Worm (Caenorhabditis elegans): ENCODE data around the gene eif-3.G.
A peak's percentile ranks its signal among the peaks of the same experiment; 100 is the strongest.

The eif-3.G gene

ce11 chrII:8412061-8412721 is 30.4 kb upstream of the eif-3.G start, which contains the start of gene efl-3:
Gene efl-3, plus strand, starts transcription at chrII:8412671.
- TF ChIP-seq ztf-22 (GFP tag; optimal IDR thresholded peaks at IDR 0.05) (no peak), nhr-90 (tag; optimal IDR thresholded peaks at IDR 0.05) (no peak), snpc-4 (GFP tag; optimal IDR thresholded peaks at IDR 0.05) (no peak), snpc-4 (tag; optimal IDR thresholded peaks at IDR 0.05) (no peak), ztf-3 (GFP tag; optimal IDR thresholded peaks at IDR 0.05) (no peak), nhr-80 (tag; optimal IDR thresholded peaks at IDR 0.05) (peak; percentile 74)

- no peak for TF ChIP-seq pbrm-1 (GFP tag; IDR thresholded peaks at IDR 0.05)
- TF ChIP-seq aptf-3 (GFP tag; IDR thresholded peaks at IDR 0.05) = no peak
- peak; percentile 0 for TF ChIP-seq nhr-80 (tag; optimal IDR thresholded peaks at IDR 0.05)
- no peak for TF ChIP-seq him-1 (tag; optimal IDR thresholded peaks at IDR 0.05)
- no peak for TF ChIP-seq dpff-1 (tag; optimal IDR thresholded peaks at IDR 0.05)
Observed at ce11 chrII:8412935-8413334, 29.6 kb upstream of the eif-3.G start.

ce11 chrII:8415035-8415434 is 27.5 kb upstream of the eif-3.G start:
- TF ChIP-seq egrh-3 (GFP tag; IDR thresholded peaks at IDR 0.05) = no peak
- TF ChIP-seq Y95B8A.8 (GFP tag; IDR thresholded peaks at IDR 0.05) = no peak
- TF ChIP-seq F55B11.4 (tag; optimal IDR thresholded peaks at IDR 0.05; ENCODE audit: borderline replicate concordance, insufficient read depth) = no peak
- TF ChIP-seq pha-4 (tag; optimal IDR thresholded peaks at IDR 0.05) = no peak
- no peak for TF ChIP-seq F57C9.4 (tag; optimal IDR thresholded peaks at IDR 0.05)
- no peak for TF ChIP-seq ztf-26 (tag; optimal IDR thresholded peaks at IDR 0.05)
- no peak for TF ChIP-seq chd-7 (tag; optimal IDR thresholded peaks at IDR 0.05)
- no peak for TF ChIP-seq unc-130 (GFP tag; optimal IDR thresholded peaks at IDR 0.05)
- no peak for TF ChIP-seq ceh-40 (GFP tag; IDR thresholded peaks at IDR 0.05)
- TF ChIP-seq lsy-27 (tag; optimal IDR thresholded peaks at IDR 0.05; ENCODE audit: borderline replicate concordance, insufficient read depth) = no peak

ce11 chrII:8415462-8416037 is 27.0 kb upstream of the eif-3.G start:
- TF ChIP-seq hmg-20 (GFP tag; IDR thresholded peaks at IDR 0.05) (no peak), bed-2 (GFP tag; IDR thresholded peaks at IDR 0.05) (no peak), ztf-26 (tag; optimal IDR thresholded peaks at IDR 0.05) (no peak), hsf-1 (GFP tag; IDR thresholded peaks at IDR 0.05) (no peak), nhr-27 (tag; optimal IDR thresholded peaks at IDR 0.05) (no peak), nfyb-1 (GFP tag; IDR thresholded peaks at IDR 0.05) (no peak), lag-1 (GFP tag; IDR thresholded peaks at IDR 0.05) (no peak), sptf-2 (GFP tag; optimal IDR thresholded peaks at IDR 0.05) (no peak), him-1 (tag; optimal IDR thresholded peaks at IDR 0.05) (no peak), dpl-1 (GFP tag; optimal IDR thresholded peaks at IDR 0.05) (no peak)

- TF ChIP-seq egrh-3 (GFP tag; IDR thresholded peaks at IDR 0.05) = no peak
- TF ChIP-seq lsl-1 (GFP tag; optimal IDR thresholded peaks at IDR 0.05) = no peak
- TF ChIP-seq lin-35 (GFP tag; optimal IDR thresholded peaks at IDR 0.05) = no peak
- no peak for TF ChIP-seq die-1 (tag; optimal IDR thresholded peaks at IDR 0.05)
- no peak for TF ChIP-seq lag-1 (GFP tag; IDR thresholded peaks at IDR 0.05)
- TF ChIP-seq aptf-3 (GFP tag; IDR thresholded peaks at IDR 0.05) = no peak
- no peak for TF ChIP-seq ceh-79 (tag; optimal IDR thresholded peaks at IDR 0.05)
- no peak for TF ChIP-seq mel-28 (tag; optimal IDR thresholded peaks at IDR 0.05; ENCODE audit: borderline replicate concordance)
- TF ChIP-seq athp-1 (tag; optimal IDR thresholded peaks at IDR 0.05) = no peak
- no peak for TF ChIP-seq Y53G8AR.9 (GFP tag; conservative IDR thresholded peaks at IDR 0.05)
- TF ChIP-seq D2030.7 (GFP tag; IDR thresholded peaks at IDR 0.05) = no peak
- no peak for TF ChIP-seq nfyb-1 (GFP tag; IDR thresholded peaks at IDR 0.05)
- no peak for TF ChIP-seq nhr-179 (tag; optimal IDR thresholded peaks at IDR 0.05)
- TF ChIP-seq F33H1.4 (GFP tag; IDR thresholded peaks at IDR 0.05) = no peak
- TF ChIP-seq tbx-9 (tag; optimal IDR thresholded peaks at IDR 0.05; ENCODE audit: borderline replicate concordance) = no peak
- TF ChIP-seq B0035.1 (tag; optimal IDR thresholded peaks at IDR 0.05) = no peak
- no peak for TF ChIP-seq ccch-3 (GFP tag; optimal IDR thresholded peaks at IDR 0.05)
Observed at ce11 chrII:8417059-8417668, 25.4 kb upstream of the eif-3.G start, which contains the start of gene fdgt-2. Gene fdgt-2, plus strand, starts transcription at chrII:8417618.

All from whole organism, young adult.